Fruit fly (Drosophila melanogaster) whole organism, pupa: ENCODE measurements around the gene ppk23.

Source experiments
- CG10348 ChIP-seq: fragments of 200-800 bp; sonication (Bioruptor generic); IDR thresholded peaks from 2 replicates; pipeline ENCODE4 v1.3.6; 2022; ENCODE audit warnings: missing biosample characterization, missing genetic modification characterization
- CG12605 ChIP-seq: fragments of 200-800 bp; sonication (Bioruptor generic); IDR thresholded peaks from 2 replicates; pipeline ENCODE4 v1.3.6; 2022; ENCODE audit warnings: missing biosample characterization, missing genetic modification characterization
- CG13204 ChIP-seq: fragments of 200-800 bp; sonication (Bioruptor generic); optimal IDR thresholded peaks from 2 replicates; lab custom pipeline; 2018; ENCODE audit warnings: missing biosample characterization, mild to moderate bottlenecking, missing genetic modification characterization, moderate library complexity
- CG14655 ChIP-seq: fragments of 200-800 bp; sonication (Bioruptor generic); optimal IDR thresholded peaks from 3 replicates; lab custom pipeline; 2017; ENCODE audit warnings: mild to moderate bottlenecking, missing biosample characterization, missing genetic modification reagents, missing genetic modification characterization
- CG15710 ChIP-seq: fragments of 200-800 bp; sonication (Bioruptor generic); optimal IDR thresholded peaks from 2 replicates; lab custom pipeline; 2018; ENCODE audit warnings: missing biosample characterization, mild to moderate bottlenecking, missing genetic modification characterization, moderate library complexity
- CG17806 ChIP-seq: fragments of 200-800 bp; sonication (Bioruptor generic); optimal IDR thresholded peaks from 2 replicates; lab custom pipeline; 2018; ENCODE audit warnings: missing biosample characterization, mild to moderate bottlenecking, missing genetic modification characterization, moderate library complexity
- CG32121 ChIP-seq: fragments of 200-800 bp; sonication (Bioruptor generic); IDR thresholded peaks from 2 replicates; pipeline ENCODE4 v1.3.6; 2022; ENCODE audit warnings: missing biosample characterization, missing genetic modification characterization
- CG34367 ChIP-seq: fragments of 200-800 bp; sonication (Bioruptor generic); optimal IDR thresholded peaks from 2 replicates; lab custom pipeline; 2018; ENCODE audit warnings: missing biosample characterization, mild to moderate bottlenecking, missing genetic modification characterization
- CG4496 ChIP-seq: fragments of 200-800 bp; sonication (Bioruptor generic); IDR thresholded peaks from 3 replicates; pipeline ENCODE4 v1.3.6; 2022; ENCODE audit warnings: missing biosample characterization, missing genetic modification characterization
- CG8159 ChIP-seq: fragments of 200-800 bp; sonication (Bioruptor generic); optimal IDR thresholded peaks from 3 replicates; lab custom pipeline; 2018; ENCODE audit warnings: missing biosample characterization, mild to moderate bottlenecking, missing genetic modification characterization, moderate library complexity
- CG8301 ChIP-seq: fragments of 200-800 bp; sonication (Bioruptor generic); optimal IDR thresholded peaks from 2 replicates; lab custom pipeline; 2018; ENCODE audit warnings: missing biosample characterization, mild to moderate bottlenecking, missing genetic modification characterization
- CG9948 ChIP-seq: fragments of 200-800 bp; sonication (Bioruptor generic); optimal IDR thresholded peaks from 2 replicates; lab custom pipeline; 2018; ENCODE audit warnings: missing biosample characterization, mild to moderate bottlenecking, missing genetic modification characterization, moderate library complexity
- D1 ChIP-seq: fragments of 200-800 bp; sonication (Bioruptor generic); optimal IDR thresholded peaks from 2 replicates; lab custom pipeline; 2018; ENCODE audit warnings: missing biosample characterization, mild to moderate bottlenecking, missing genetic modification characterization, moderate library complexity
- EcR ChIP-seq: fragments of 200-800 bp; sonication (Bioruptor generic); optimal IDR thresholded peaks from 3 replicates; lab custom pipeline; 2019; ENCODE audit warnings: missing biosample characterization, missing genetic modification characterization, mild to moderate bottlenecking, moderate library complexity, missing genetic modification reagents
- Ets98B ChIP-seq: fragments of 200-800 bp; sonication (Bioruptor generic); IDR thresholded peaks from 2 replicates; pipeline ENCODE4 v1.3.6; 2022; ENCODE audit warnings: missing biosample characterization, missing genetic modification characterization
- Pif1A ChIP-seq: fragments of 200-800 bp; sonication (Bioruptor generic); optimal IDR thresholded peaks from 3 replicates; lab custom pipeline; 2016; ENCODE audit warnings: missing biosample characterization, missing genetic modification characterization
- Pif1B ChIP-seq: fragments of 200-800 bp; sonication (Bioruptor generic); optimal IDR thresholded peaks from 3 replicates; lab custom pipeline; 2016; ENCODE audit warnings: missing biosample characterization, missing genetic modification characterization
- Snoo ChIP-seq: fragments of 200-800 bp; sonication (Bioruptor generic); optimal IDR thresholded peaks from 3 replicates; lab custom pipeline; 2017; ENCODE audit warnings: missing biosample characterization, mild to moderate bottlenecking, missing genetic modification characterization, inconsistent platforms
- fd96Ca ChIP-seq: fragments of 200-800 bp; sonication (Bioruptor generic); IDR thresholded peaks from 3 replicates; pipeline ENCODE4 v1.3.6; 2022; ENCODE audit warnings: missing biosample characterization, missing genetic modification characterization
- gl ChIP-seq: fragments of 200-800 bp; sonication (Bioruptor generic); optimal IDR thresholded peaks from 2 replicates; lab custom pipeline; 2018; ENCODE audit warnings: missing biosample characterization, mild to moderate bottlenecking, missing genetic modification characterization
- rn ChIP-seq: fragments of 200-800 bp; sonication (Bioruptor generic); IDR thresholded peaks from 2 replicates; pipeline ENCODE4 v1.3.6; 2022; ENCODE audit warnings: missing biosample characterization, missing genetic modification characterization

The ppk23 gene

DNA sequence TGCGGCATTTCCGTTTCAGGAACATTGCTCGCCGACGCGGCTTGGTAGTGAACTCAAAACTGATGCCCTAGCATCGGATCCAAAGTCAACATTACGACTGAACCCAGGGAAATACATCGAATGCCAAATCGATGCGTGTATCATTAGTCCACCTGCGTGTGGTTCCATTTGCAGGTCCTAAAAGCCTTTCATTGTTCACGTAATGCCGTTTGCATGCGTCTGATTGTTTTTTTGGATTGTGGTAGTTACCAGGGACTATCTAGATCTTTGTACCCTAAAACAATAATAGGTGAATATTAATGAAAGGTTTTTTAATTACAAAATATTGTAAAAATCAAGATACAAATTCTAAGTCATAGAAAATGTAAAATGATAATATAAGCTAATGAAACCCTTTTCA is at the start of gene ppk23:
Gene ppk23 (minus strand): TSS at position 101 of the 400 bp plus-strand sequence.
- no peak for TF ChIP-seq CG10348 (GFP tag; lab: Robert Waterston, UW)

DNA sequence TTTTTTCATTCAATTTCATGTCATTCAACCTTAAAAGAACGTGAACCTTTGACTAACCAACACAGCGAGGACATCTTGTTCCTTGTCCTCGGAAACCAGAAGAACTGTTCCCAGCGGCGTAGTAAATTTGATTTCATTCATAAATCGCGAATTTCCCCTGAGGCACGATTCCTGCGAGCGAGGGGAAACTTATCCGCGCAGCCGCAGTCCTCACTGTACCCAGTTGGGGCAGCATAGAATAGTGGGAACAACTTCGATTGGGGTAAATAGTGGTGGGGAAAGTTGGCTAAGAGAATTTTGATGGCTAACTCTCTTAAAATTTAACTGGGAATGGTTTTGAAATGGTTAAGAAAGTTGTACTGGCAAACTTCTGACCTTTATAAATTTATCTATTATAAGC is 42.4 kb upstream of the ppk23 start:
- TF ChIP-seq gl (tag; lab: Kevin White, UChicago), result no peak
- no peak for TF ChIP-seq CG32121 (GFP tag; lab: Robert Waterston, UW)
- TF ChIP-seq fd96Ca, result no peak
- TF ChIP-seq CG34367, result no peak
- no peak for TF ChIP-seq CG9948
- no peak for TF ChIP-seq CG8301
- TF ChIP-seq CG14655 (GFP tag; lab: Kevin White, UChicago), result no peak
- TF ChIP-seq CG12605 (GFP tag; lab: Robert Waterston, UW), result no peak
- no peak for TF ChIP-seq Pif1A (GFP tag; lab: Kevin White, UChicago)
- TF ChIP-seq Ets98B (GFP tag; lab: Robert Waterston, UW), result no peak
- no peak for TF ChIP-seq CG15710 (tag; lab: Kevin White, UChicago)
- TF ChIP-seq Pif1B, result no peak
- no peak for TF ChIP-seq D1 (tag; lab: Kevin White, UChicago)
- TF ChIP-seq CG17806 (tag; lab: Kevin White, UChicago), result no peak

DNA sequence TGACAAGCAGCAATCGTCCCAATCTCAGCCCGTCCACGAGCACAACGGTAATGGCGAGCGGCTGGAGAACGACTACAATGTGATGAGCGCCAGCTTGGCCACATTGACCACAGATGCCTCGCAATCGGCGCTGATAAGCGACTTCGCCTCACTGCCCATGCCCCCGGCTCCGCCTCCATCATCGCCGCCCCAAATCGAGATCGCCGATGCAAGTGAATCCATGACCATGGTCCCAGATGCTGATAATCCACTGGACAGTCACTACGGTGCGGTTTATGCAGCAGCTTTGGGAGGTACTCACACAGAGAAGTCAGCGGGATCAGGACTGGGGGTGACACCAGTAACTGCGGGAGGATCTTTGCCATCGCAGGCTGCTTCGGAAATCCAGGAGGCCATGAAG is 33.4 kb upstream of the ppk23 start:
- TF ChIP-seq CG9948 (no peak), CG14655 (GFP tag; lab: Kevin White, UChicago) (no peak), fd96Ca (no peak), rn (GFP tag; lab: Robert Waterston, UW) (no peak), CG15710 (tag; lab: Kevin White, UChicago) (no peak), CG13204 (no peak), CG12605 (GFP tag; lab: Robert Waterston, UW) (no peak), Pif1A (GFP tag; lab: Kevin White, UChicago) (no peak), CG10348 (GFP tag; lab: Robert Waterston, UW) (no peak), CG8301 (no peak), CG17806 (tag; lab: Kevin White, UChicago) (no peak), CG8159 (tag; lab: Kevin White, UChicago) (no peak), CG4496 (no peak)

DNA sequence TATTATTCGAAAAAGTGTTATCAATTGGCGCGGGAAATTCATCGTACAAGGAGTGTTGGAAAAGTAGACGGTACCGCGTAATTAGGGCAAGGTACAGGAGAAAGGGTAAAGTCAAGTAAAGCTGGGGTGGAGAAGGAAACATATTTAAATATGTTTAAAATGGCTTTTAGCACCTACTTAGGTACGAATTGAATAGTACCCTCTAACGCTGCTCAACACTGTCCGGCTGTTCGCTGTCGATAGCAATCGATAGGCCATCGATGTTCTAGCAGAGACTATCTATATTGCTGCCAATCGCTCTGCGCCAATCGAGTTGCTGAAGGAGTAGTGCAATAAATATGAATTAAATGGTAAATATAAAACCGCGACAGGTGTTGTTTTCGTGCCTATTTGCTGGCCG is 30.3 kb upstream of the ppk23 start, which contains the start of gene X11L:
Gene X11L (plus strand): TSS at position 279 of the 400 bp plus-strand sequence.
- TF ChIP-seq CG8159 (tag; lab: Kevin White, UChicago) (peak; percentile 38), Pif1A (GFP tag; lab: Kevin White, UChicago) (peak; percentile 56), CG9948 (peak; percentile 14), D1 (tag; lab: Kevin White, UChicago) (no peak), CG10348 (GFP tag; lab: Robert Waterston, UW) (no peak), CG8301 (peak; percentile 33), gl (tag; lab: Kevin White, UChicago) (no peak), CG4496 (peak; percentile 74; the same call in 2 of the 3 replicates), CG14655 (GFP tag; lab: Kevin White, UChicago) (no peak), Snoo (peak; percentile 25), Ets98B (GFP tag; lab: Robert Waterston, UW) (peak; percentile 68), CG15710 (tag; lab: Kevin White, UChicago) (peak; percentile 20), EcR (no peak), fd96Ca (peak; percentile 75), CG34367 (peak; percentile 24), Pif1B (peak; percentile 30), rn (GFP tag; lab: Robert Waterston, UW) (peak; percentile 26; the same call in 1 of the 2 replicates), CG17806 (tag; lab: Kevin White, UChicago) (peak; percentile 3), CG32121 (GFP tag; lab: Robert Waterston, UW) (peak; percentile 72), CG13204 (no peak), CG12605 (GFP tag; lab: Robert Waterston, UW) (no peak)

dm6 chrX:17597622-17598021 is 28.6 kb upstream of the ppk23 start:
- TF ChIP-seq CG17806 (tag; lab: Kevin White, UChicago) (no peak), CG13204 (no peak), rn (GFP tag; lab: Robert Waterston, UW) (no peak), CG34367 (no peak), CG8301 (no peak), CG8159 (tag; lab: Kevin White, UChicago) (no peak), CG15710 (tag; lab: Kevin White, UChicago) (no peak), EcR (no peak), CG32121 (GFP tag; lab: Robert Waterston, UW) (no peak), CG9948 (no peak), CG4496 (no peak), Ets98B (GFP tag; lab: Robert Waterston, UW) (no peak), Pif1A (GFP tag; lab: Kevin White, UChicago) (no peak), gl (tag; lab: Kevin White, UChicago) (no peak), fd96Ca (no peak), CG14655 (GFP tag; lab: Kevin White, UChicago) (no peak), Pif1B (no peak), D1 (tag; lab: Kevin White, UChicago) (no peak), CG10348 (GFP tag; lab: Robert Waterston, UW) (no peak), CG12605 (GFP tag; lab: Robert Waterston, UW) (no peak)
- TF ChIP-seq, all 21 proteins: peak for 0

DNA sequence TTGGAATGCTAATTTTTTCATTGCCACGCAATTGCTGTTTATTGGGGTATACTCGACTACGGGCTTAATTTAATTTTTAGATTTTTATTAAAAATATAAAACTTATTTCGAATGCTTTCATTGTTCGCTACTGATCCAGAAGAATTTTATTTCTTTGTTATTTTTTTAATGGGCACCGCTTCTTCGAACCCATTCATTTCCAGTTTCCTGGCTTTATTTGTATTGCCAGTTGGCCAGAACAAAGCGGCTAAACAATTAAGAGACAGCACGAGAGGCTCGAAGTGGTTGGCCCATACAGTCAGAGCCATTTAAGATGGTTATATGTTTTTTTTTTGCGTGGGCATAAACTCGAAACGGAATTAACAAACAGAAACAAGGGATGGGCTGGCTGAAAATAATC is 26.8 kb upstream of the ppk23 start:
- TF ChIP-seq EcR (no peak), CG10348 (GFP tag; lab: Robert Waterston, UW) (no peak), CG32121 (GFP tag; lab: Robert Waterston, UW) (peak; percentile 74), CG15710 (tag; lab: Kevin White, UChicago) (peak; percentile 69), CG8301 (peak; percentile 36), D1 (tag; lab: Kevin White, UChicago) (peak; percentile 27), CG17806 (tag; lab: Kevin White, UChicago) (peak; percentile 69), gl (tag; lab: Kevin White, UChicago) (peak; percentile 22), Pif1B (peak; percentile 77), Pif1A (GFP tag; lab: Kevin White, UChicago) (peak; percentile 80), CG4496 (peak; percentile 69; the same call in 2 of the 3 replicates), CG9948 (peak; percentile 61), CG34367 (peak; percentile 43), CG12605 (GFP tag; lab: Robert Waterston, UW) (no peak; the same call in 1 of the 2 replicates), CG8159 (tag; lab: Kevin White, UChicago) (peak; percentile 70), fd96Ca (peak; percentile 76; the same call in 1 of the 3 replicates), rn (GFP tag; lab: Robert Waterston, UW) (peak; percentile 60; the same call in 1 of the 2 replicates), Ets98B (GFP tag; lab: Robert Waterston, UW) (peak; percentile 79), CG14655 (GFP tag; lab: Kevin White, UChicago) (no peak), Snoo (peak; percentile 77), CG13204 (no peak)
